Worm (Caenorhabditis elegans) whole organism, L1 larva: ENCODE results near the gene ceh-18.

ENCODE experiments used
- C04F5.9 ChIP-seq: sonication (generic microtip); optimal IDR thresholded peaks from 2 replicates; lab custom pipeline; 2016; ENCODE audit warnings: missing genetic modification characterization, missing compliant biosample characterization
- F16B12.6 ChIP-seq: fragments of 150-350 bp; optimal IDR thresholded peaks from 2 replicates; lab custom pipeline; 2014; ENCODE audit warnings: missing biosample characterization, missing genetic modification characterization
- aly-2 ChIP-seq: fragments of 150-350 bp; optimal IDR thresholded peaks from 2 replicates; lab custom pipeline; 2014; ENCODE audit warnings: missing biosample characterization, missing genetic modification characterization
- ama-1 ChIP-seq: fragments of 150-350 bp; optimal IDR thresholded peaks from 2 replicates; lab custom pipeline; 2014
- blmp-1 ChIP-seq: fragments of 150-350 bp; optimal IDR thresholded peaks from 2 replicates; lab custom pipeline; 2014; ENCODE audit warnings: missing biosample characterization, missing genetic modification characterization
- ceh-63 ChIP-seq: fragments of 200-800 bp; sonication (Bioruptor generic); optimal IDR thresholded peaks from 2 replicates; lab custom pipeline; 2018; ENCODE audit warnings: mild to moderate bottlenecking, missing genetic modification characterization, missing compliant biosample characterization
- ceh-82 ChIP-seq, 3 experiments: fragments of 150-350 bp in 1 of 3; sonication (generic microtip) in 2 of 3; optimal IDR thresholded peaks; 2 replicates each; lab custom pipeline; 2014 to 2017; ENCODE audit warnings: missing biosample characterization in 3 of 3, missing genetic modification characterization in 3 of 3
- ceh-88 ChIP-seq: fragments of 200-800 bp; sonication (Bioruptor generic); IDR thresholded peaks from 2 replicates; pipeline ENCODE4 v1.3.6; 2022; ENCODE audit warnings: missing genetic modification characterization, missing compliant biosample characterization
- dsc-1 ChIP-seq: sonication (generic microtip); optimal IDR thresholded peaks from 2 replicates; lab custom pipeline; 2016; ENCODE audit warnings: mild to moderate bottlenecking, missing genetic modification characterization, missing compliant biosample characterization
- efl-1 ChIP-seq, 4 experiments: fragments of 150-350 bp; optimal IDR thresholded peaks in 3 of 4; peaks in 1 of 4; 1 replicate in 1 of 4; 2 replicates in 3 of 4; lab custom pipeline; 2014; ENCODE audit warnings: missing biosample characterization in 2 of 4, missing genetic modification characterization in 2 of 4, missing genetic modification reagents in 2 of 4
- efl-3 ChIP-seq: fragments of 200-800 bp; sonication (Bioruptor generic); optimal IDR thresholded peaks from 2 replicates; lab custom pipeline; 2018; ENCODE audit warnings: mild to moderate bottlenecking, missing genetic modification characterization, missing compliant biosample characterization
- egl-13 ChIP-seq: sonication (generic microtip); optimal IDR thresholded peaks from 2 replicates; lab custom pipeline; 2016; ENCODE audit warnings: missing genotype, missing genetic modification reagents, missing genetic modification characterization, missing compliant biosample characterization
- elt-3 ChIP-seq, 6 experiments: fragments of 150-350 bp in 1 of 6; sonication (generic microtip); optimal IDR thresholded peaks; 2 replicates each; lab custom pipeline; 2017 to 2018; ENCODE audit warnings: missing biosample characterization in 6 of 6, missing genetic modification characterization in 6 of 6, inconsistent platforms in 1 of 6
- fkh-4 ChIP-seq: sonication (generic microtip); optimal IDR thresholded peaks from 2 replicates; lab custom pipeline; 2016; ENCODE audit warnings: missing compliant biosample characterization, missing genetic modification characterization, borderline replicate concordance
- fkh-8 ChIP-seq: sonication (generic microtip); optimal IDR thresholded peaks from 2 replicates; lab custom pipeline; 2016; ENCODE audit warnings: mild to moderate bottlenecking, missing genetic modification characterization, missing compliant biosample characterization
- fos-1 ChIP-seq: fragments of 150-350 bp; optimal IDR thresholded peaks from 2 replicates; lab custom pipeline; 2014; ENCODE audit warnings: missing biosample characterization, missing genetic modification characterization
- grh-1 ChIP-seq: fragments of 200-800 bp; sonication (Bioruptor generic); IDR thresholded peaks from 2 replicates; pipeline ENCODE4 v1.3.6; 2022; ENCODE audit warnings: missing genetic modification reagents, missing genetic modification characterization, missing compliant biosample characterization
- hlh-17 ChIP-seq: fragments of 200-800 bp; sonication (Bioruptor generic); optimal IDR thresholded peaks from 2 replicates; lab custom pipeline; 2018; ENCODE audit warnings: missing genetic modification characterization, mild to moderate bottlenecking, missing compliant biosample characterization, moderate library complexity, borderline replicate concordance
- jun-1 ChIP-seq: fragments of 150-350 bp; optimal IDR thresholded peaks from 2 replicates; lab custom pipeline; 2014; ENCODE audit warnings: missing biosample characterization, missing genetic modification reagents, missing genetic modification characterization
- lin-13 ChIP-seq: fragments of 150-350 bp; optimal IDR thresholded peaks from 2 replicates; lab custom pipeline; 2014; ENCODE audit warnings: missing biosample characterization, missing genetic modification reagents, missing genetic modification characterization
- lin-14 ChIP-seq: fragments of 200-800 bp; sonication (Bioruptor generic); optimal IDR thresholded peaks from 2 replicates; lab custom pipeline; 2018; ENCODE audit warnings: mild to moderate bottlenecking, missing genetic modification characterization, moderate library complexity, missing compliant biosample characterization
- lin-35 ChIP-seq, 2 experiments: fragments of 150-350 bp; optimal IDR thresholded peaks; 2 replicates each; lab custom pipeline; 2014; ENCODE audit warnings: missing biosample characterization in 2 of 2, missing genetic modification characterization in 2 of 2, missing genetic modification reagents in 2 of 2
- lir-3 ChIP-seq: sonication (generic microtip); optimal IDR thresholded peaks from 2 replicates; lab custom pipeline; 2016; ENCODE audit warnings: mild to moderate bottlenecking, missing genetic modification characterization, moderate library complexity, missing compliant biosample characterization; ENCODE audit not compliant: poor library complexity
- mab-9 ChIP-seq: fragments of 200-800 bp; sonication (Bioruptor generic); IDR thresholded peaks from 2 replicates; pipeline ENCODE4 v1.3.6; 2022; ENCODE audit warnings: missing genetic modification reagents, missing genetic modification characterization, missing compliant biosample characterization
- mdl-1 ChIP-seq, 2 experiments: fragments of 150-350 bp; optimal IDR thresholded peaks; 2 replicates each; lab custom pipeline; 2014 to 2017; ENCODE audit warnings: missing biosample characterization in 2 of 2, missing genetic modification characterization in 2 of 2, inconsistent platforms in 1 of 2
- mep-1 ChIP-seq: fragments of 150-350 bp; optimal IDR thresholded peaks from 2 replicates; lab custom pipeline; 2014; ENCODE audit warnings: missing biosample characterization, missing genetic modification characterization
- nhr-11 ChIP-seq: fragments of 150-350 bp; optimal IDR thresholded peaks from 2 replicates; lab custom pipeline; 2014; ENCODE audit warnings: missing biosample characterization, missing genetic modification characterization
- nhr-19 ChIP-seq: fragments of 200-800 bp; sonication (Bioruptor generic); conservative IDR thresholded peaks from 2 replicates; pipeline ENCODE4 v1.3.6; 2022; ENCODE audit warnings: missing genetic modification characterization, missing compliant biosample characterization
- nhr-20 ChIP-seq: sonication (generic microtip); optimal IDR thresholded peaks from 2 replicates; lab custom pipeline; 2016; ENCODE audit warnings: mild to moderate bottlenecking, missing genetic modification characterization, missing compliant biosample characterization
- nhr-237 ChIP-seq: fragments of 150-350 bp; optimal IDR thresholded peaks from 2 replicates; lab custom pipeline; 2014; ENCODE audit warnings: missing biosample characterization, missing genetic modification characterization
- nhr-28 ChIP-seq: fragments of 150-350 bp; optimal IDR thresholded peaks from 2 replicates; lab custom pipeline; 2014; ENCODE audit warnings: missing biosample characterization, missing genetic modification characterization
- nhr-47 ChIP-seq: sonication (generic microtip); optimal IDR thresholded peaks from 2 replicates; lab custom pipeline; 2016; ENCODE audit warnings: mild to moderate bottlenecking, missing genetic modification characterization, moderate library complexity, missing compliant biosample characterization
- nhr-71 ChIP-seq: sonication (generic microtip); optimal IDR thresholded peaks from 2 replicates; lab custom pipeline; 2016; ENCODE audit warnings: mild to moderate bottlenecking, missing genetic modification characterization, moderate library complexity, missing compliant biosample characterization
- nhr-76 ChIP-seq: sonication (generic microtip); optimal IDR thresholded peaks from 2 replicates; lab custom pipeline; 2017; ENCODE audit warnings: missing biosample characterization, missing genetic modification characterization
- nhr-77 ChIP-seq: fragments of 150-350 bp; optimal IDR thresholded peaks from 2 replicates; lab custom pipeline; 2014; ENCODE audit warnings: missing biosample characterization, missing genetic modification characterization
- nhr-85 ChIP-seq: sonication (generic microtip); peaks from one replicate; lab custom pipeline; 2016; ENCODE audit warnings: missing genetic modification characterization, inconsistent platforms, missing compliant biosample characterization
- pax-3 ChIP-seq: fragments of 200-800 bp; sonication (Bioruptor generic); optimal IDR thresholded peaks from 2 replicates; lab custom pipeline; 2018; ENCODE audit warnings: mild to moderate bottlenecking, missing genetic modification characterization, moderate library complexity, missing compliant biosample characterization
- pqm-1 ChIP-seq: sonication (generic microtip); optimal IDR thresholded peaks from 3 replicates; lab custom pipeline; 2017; ENCODE audit warnings: missing biosample characterization, missing genetic modification characterization
- rnt-1 ChIP-seq: sonication (generic microtip); optimal IDR thresholded peaks from 2 replicates; lab custom pipeline; 2016; ENCODE audit warnings: mild to moderate bottlenecking, missing genetic modification characterization, moderate library complexity, missing compliant biosample characterization
- snpc-4 ChIP-seq: fragments of 150-350 bp; optimal IDR thresholded peaks from 2 replicates; lab custom pipeline; 2014; ENCODE audit warnings: missing biosample characterization, missing genetic modification characterization
- snu-23 ChIP-seq: sonication (generic microtip); optimal IDR thresholded peaks from 2 replicates; lab custom pipeline; 2016; ENCODE audit warnings: missing genetic modification characterization, missing compliant biosample characterization
- sox-4 ChIP-seq: sonication (generic microtip); optimal IDR thresholded peaks from 2 replicates; lab custom pipeline; 2016; ENCODE audit warnings: missing genetic modification characterization, missing compliant biosample characterization
- sptf-1 ChIP-seq: fragments of 150-350 bp; optimal IDR thresholded peaks from 2 replicates; lab custom pipeline; 2014; ENCODE audit warnings: missing biosample characterization, missing genetic modification characterization
- swsn-7 ChIP-seq: sonication (generic microtip); optimal IDR thresholded peaks from 2 replicates; lab custom pipeline; 2016; ENCODE audit warnings: missing genetic modification characterization, missing compliant biosample characterization
- tlp-1 ChIP-seq: fragments of 150-350 bp; optimal IDR thresholded peaks from 2 replicates; lab custom pipeline; 2014; ENCODE audit warnings: missing biosample characterization, missing genetic modification characterization
- unc-130 ChIP-seq: fragments of 150-350 bp; optimal IDR thresholded peaks from 2 replicates; lab custom pipeline; 2017; ENCODE audit warnings: missing biosample characterization, missing genetic modification characterization, inconsistent platforms
- unc-30 ChIP-seq: sonication (generic microtip); optimal IDR thresholded peaks from 2 replicates; lab custom pipeline; 2017; ENCODE audit warnings: missing biosample characterization, missing genetic modification characterization
- unc-98 ChIP-seq: fragments of 200-800 bp; sonication (Bioruptor generic); IDR thresholded peaks from 2 replicates; pipeline ENCODE4 v1.3.6; 2022; ENCODE audit warnings: missing genetic modification characterization, missing compliant biosample characterization
- zip-4 ChIP-seq: fragments of 200-800 bp; sonication (Bioruptor generic); optimal IDR thresholded peaks from 2 replicates; lab custom pipeline; 2018; ENCODE audit warnings: mild to moderate bottlenecking, missing genetic modification characterization, moderate library complexity, missing compliant biosample characterization
- ztf-4 ChIP-seq: fragments of 150-350 bp; optimal IDR thresholded peaks from 2 replicates; lab custom pipeline; 2014; ENCODE audit warnings: missing biosample characterization, missing genetic modification characterization

ceh-18 gene

ce11 chrX:3839172-3839571, 18.4 kb downstream of the ceh-18 start (continued):
- TF ChIP-seq jun-1 (tag; lab: Kevin White, UChicago), result no peak
- TF ChIP-seq nhr-47, result peak; percentile 38
- no peak for TF ChIP-seq egl-13 (tag; lab: Kevin White, UChicago)
- TF ChIP-seq swsn-7 (tag; lab: Kevin White, UChicago), result peak; percentile 18
- TF ChIP-seq aly-2 (tag; lab: Kevin White, UChicago), result no peak
- no peak for TF ChIP-seq lir-3 (tag; lab: Kevin White, UChicago)
- no peak for TF ChIP-seq snpc-4 (tag; lab: Kevin White, UChicago)
- no peak for TF ChIP-seq ceh-88
- no peak for TF ChIP-seq unc-30
- no peak for TF ChIP-seq zip-4
- no peak for TF ChIP-seq dsc-1 (tag; lab: Kevin White, UChicago)
- peak; percentile 78 for TF ChIP-seq nhr-19
- TF ChIP-seq ama-1, result no peak
- no peak for TF ChIP-seq pqm-1 (tag; lab: Kevin White, UChicago)
- no peak for TF ChIP-seq grh-1 (GFP tag; lab: Robert Waterston, UW)
- no peak for TF ChIP-seq ceh-82 (tag; optimal IDR thresholded peaks at IDR 0.05; lab: Kevin White, UChicago)
- TF ChIP-seq nhr-77, result no peak
- TF ChIP-seq unc-98, result no peak
- no peak for TF ChIP-seq ceh-63
- TF ChIP-seq snu-23, result peak; percentile 73
- peak; percentile 37 for TF ChIP-seq blmp-1 (tag; lab: Kevin White, UChicago)
- TF ChIP-seq rnt-1, result peak; percentile 84
- TF ChIP-seq sox-4, result peak; percentile 20
- TF ChIP-seq tlp-1, result no peak
- no peak for TF ChIP-seq fkh-8
- no peak for TF ChIP-seq pax-3 (tag; lab: Kevin White, UChicago)
- no peak for TF ChIP-seq fkh-4
- TF ChIP-seq lin-14 (GFP tag; lab: Kevin White, UChicago), result peak; percentile 94
- no peak for TF ChIP-seq efl-3 (GFP tag; lab: Kevin White, UChicago)
- no peak for TF ChIP-seq nhr-237 (tag; lab: Kevin White, UChicago)
- TF ChIP-seq lin-13 (GFP tag; lab: Kevin White, UChicago), result peak; percentile 22

DNA sequence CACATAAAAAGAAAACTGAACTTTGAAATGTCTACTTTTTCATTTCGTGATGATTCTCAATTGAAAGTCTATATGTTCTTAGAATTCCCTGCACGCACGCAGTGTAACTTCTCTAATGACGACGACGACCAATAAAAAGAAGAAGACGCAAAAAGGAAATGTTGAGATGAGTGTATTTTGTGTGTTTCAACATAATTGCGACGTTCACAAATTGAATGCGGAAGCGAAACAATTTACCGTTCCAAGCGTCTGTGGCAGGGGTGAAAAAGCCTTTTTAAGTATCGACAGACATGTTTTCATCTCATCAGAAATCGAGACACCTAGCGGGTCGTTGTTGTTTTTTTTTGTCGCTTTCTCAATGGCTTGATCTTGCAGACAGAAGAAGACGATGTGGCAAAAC, 18.9 kb downstream of the ceh-18 start:
- TF ChIP-seq blmp-1 (tag; lab: Kevin White, UChicago) (peak; percentile 17), nhr-11 (tag; lab: Kevin White, UChicago) (no peak)

ce11 chrX:3837752-3838159, 19.8 kb downstream of the ceh-18 start:
- no peak for TF ChIP-seq nhr-47
- no peak for TF ChIP-seq efl-1 (optimal IDR thresholded peaks at IDR 0.05; lab: Kevin White, UChicago)
- peak in 1 of 2 experiments; percentile 85 for TF ChIP-seq efl-1 (GFP tag; optimal IDR thresholded peaks at IDR 0.05 in 1 of 2; lab: Kevin White, UChicago)
- TF ChIP-seq fkh-8, result no peak
- TF ChIP-seq mdl-1 (tag; optimal IDR thresholded peaks at IDR 0.05; lab: Kevin White, UChicago), result peak in 1 of 2 experiments; percentile 13
- TF ChIP-seq sptf-1 (tag; lab: Kevin White, UChicago), result no peak
- TF ChIP-seq mep-1 (tag; lab: Kevin White, UChicago), result peak; percentile 44
- peak; percentile 69 for TF ChIP-seq snu-23
- TF ChIP-seq ama-1, result no peak
- no peak for TF ChIP-seq pqm-1 (tag; lab: Kevin White, UChicago)
- peak; percentile 89 for TF ChIP-seq lin-14 (GFP tag; lab: Kevin White, UChicago)
- no peak for TF ChIP-seq nhr-28
- TF ChIP-seq unc-130 (tag; lab: Kevin White, UChicago), result peak; percentile 24
- peak; percentile 31 for TF ChIP-seq ztf-4 (tag; lab: Kevin White, UChicago)
- no peak for TF ChIP-seq C04F5.9 (tag; lab: Kevin White, UChicago)
- no peak for TF ChIP-seq fos-1
- peak in 1 of 2 experiments; percentile 40 for TF ChIP-seq lin-35 (GFP tag; optimal IDR thresholded peaks at IDR 0.05; lab: Kevin White, UChicago)
- TF ChIP-seq nhr-20 (tag; lab: Kevin White, UChicago), result peak; percentile 65
- no peak for TF ChIP-seq mab-9 (GFP tag; lab: Robert Waterston, UW)
- no peak for TF ChIP-seq efl-3 (GFP tag; lab: Kevin White, UChicago)
- TF ChIP-seq unc-30, result no peak
- TF ChIP-seq nhr-85 (tag; lab: Kevin White, UChicago), result peak; percentile 98
- no peak for TF ChIP-seq hlh-17
- no peak for TF ChIP-seq nhr-76
- TF ChIP-seq dsc-1 (tag; lab: Kevin White, UChicago), result no peak
- peak in 5 of 6 experiments; percentile 12 to 90 (median 75) for TF ChIP-seq elt-3 (tag; optimal IDR thresholded peaks at IDR 0.05; lab: Kevin White, UChicago)
- peak; percentile 87 for TF ChIP-seq nhr-71
- TF ChIP-seq sox-4, result no peak
- TF ChIP-seq ceh-88, result no peak
- TF ChIP-seq F16B12.6 (tag; lab: Kevin White, UChicago), result no peak
